Fruit fly (Drosophila melanogaster) whole organism, embryonic: ENCODE results near the gene CG11898.

Source experiments
- ATbp ChIP-seq: fragments of 200-800 bp; sonication (Bioruptor generic); optimal IDR thresholded peaks from 2 replicates; lab custom pipeline; 2017; ENCODE audit warnings: missing biosample characterization, mild to moderate bottlenecking, missing genetic modification characterization, missing genetic modification reagents
- Abd-B ChIP-seq: fragments of 200-800 bp; sonication (Bioruptor generic); optimal IDR thresholded peaks from 2 replicates; lab custom pipeline; 2018; ENCODE audit warnings: missing biosample characterization, mild to moderate bottlenecking, missing genetic modification characterization, moderate library complexity
- Aef1 ChIP-seq: fragments of 200-800 bp; sonication (Bioruptor generic); IDR thresholded peaks from 3 replicates; pipeline ENCODE4 v1.3.6; 2022; ENCODE audit warnings: missing biosample characterization, missing genetic modification characterization
- C15 ChIP-seq: fragments of 200-800 bp; sonication (Bioruptor generic); IDR thresholded peaks from 3 replicates; pipeline ENCODE4 v1.3.6; 2022; ENCODE audit warnings: missing biosample characterization, missing genetic modification characterization
- CG10267 ChIP-seq: fragments of 200-800 bp; sonication (Bioruptor generic); optimal IDR thresholded peaks from 2 replicates; lab custom pipeline; 2018; ENCODE audit warnings: missing biosample characterization, mild to moderate bottlenecking, missing genetic modification characterization, moderate library complexity
- CG11504 ChIP-seq: fragments of 200-800 bp; sonication (Bioruptor generic); optimal IDR thresholded peaks from 3 replicates; lab custom pipeline; 2019; ENCODE audit warnings: missing biosample characterization, mild to moderate bottlenecking, missing genetic modification characterization, moderate library complexity
- CG12071 ChIP-seq: fragments of 200-800 bp; sonication (Bioruptor generic); optimal IDR thresholded peaks from 3 replicates; lab custom pipeline; 2018; ENCODE audit warnings: missing biosample characterization, mild to moderate bottlenecking, missing genetic modification characterization
- CG12299 ChIP-seq: fragments of 200-800 bp; sonication (Bioruptor generic); optimal IDR thresholded peaks from 2 replicates; lab custom pipeline; 2018; ENCODE audit warnings: missing biosample characterization, mild to moderate bottlenecking, missing genetic modification characterization
- CG14050 ChIP-seq: fragments of 200-800 bp; sonication (Bioruptor generic); IDR thresholded peaks from 3 replicates; pipeline ENCODE4 v1.3.6; 2022; ENCODE audit warnings: missing biosample characterization, missing genetic modification characterization
- CG2889 ChIP-seq: fragments of 200-800 bp; sonication (Bioruptor generic); IDR thresholded peaks from 3 replicates; pipeline ENCODE4 v1.3.6; 2022; ENCODE audit warnings: missing biosample characterization, missing genetic modification characterization
- CG30431 ChIP-seq: fragments of 200-800 bp; sonication (Bioruptor generic); optimal IDR thresholded peaks from 2 replicates; lab custom pipeline; 2017; ENCODE audit warnings: missing biosample characterization, missing genetic modification characterization
- CG3407 ChIP-seq: fragments of 200-800 bp; sonication (Bioruptor generic); optimal IDR thresholded peaks from 2 replicates; lab custom pipeline; 2018; ENCODE audit warnings: missing biosample characterization, mild to moderate bottlenecking, missing genetic modification characterization
- CG3995 ChIP-seq: fragments of 200-800 bp; sonication (Bioruptor generic); optimal IDR thresholded peaks from 3 replicates; lab custom pipeline; 2016; ENCODE audit warnings: missing biosample characterization, missing genetic modification characterization
- CG6854 ChIP-seq: fragments of 200-800 bp; sonication (Bioruptor generic); optimal IDR thresholded peaks from 3 replicates; lab custom pipeline; 2017; ENCODE audit warnings: missing biosample characterization, mild to moderate bottlenecking, missing genetic modification characterization
- CTCF ChIP-seq: fragments of 200-800 bp; sonication (Bioruptor generic); optimal IDR thresholded peaks from 2 replicates; lab custom pipeline; 2017; ENCODE audit warnings: missing biosample characterization, mild to moderate bottlenecking, missing genetic modification characterization, moderate library complexity
- Dip2 ChIP-seq: fragments of 200-800 bp; sonication (Bioruptor generic); IDR thresholded peaks from 2 replicates; pipeline ENCODE4 v1.3.6; 2022; ENCODE audit warnings: missing biosample characterization, missing genetic modification characterization
- Fer2 ChIP-seq: fragments of 200-800 bp; sonication (Bioruptor generic); optimal IDR thresholded peaks from 2 replicates; lab custom pipeline; 2018; ENCODE audit warnings: missing biosample characterization, mild to moderate bottlenecking, missing genetic modification characterization, moderate library complexity
- Gsc ChIP-seq: fragments of 200-800 bp; sonication (Bioruptor generic); IDR thresholded peaks from 2 replicates; pipeline ENCODE4 v1.3.6; 2022; ENCODE audit warnings: missing biosample characterization, missing genetic modification characterization
- HLH3B ChIP-seq: fragments of 200-800 bp; sonication (Bioruptor generic); IDR thresholded peaks from 2 replicates; pipeline ENCODE4 v1.3.6; 2022; ENCODE audit warnings: missing biosample characterization, missing genetic modification characterization
- MESR4 ChIP-seq: fragments of 200-800 bp; sonication (Bioruptor generic); optimal IDR thresholded peaks from 2 replicates; lab custom pipeline; 2018; ENCODE audit warnings: missing biosample characterization, mild to moderate bottlenecking, missing genetic modification characterization, moderate library complexity
- Max ChIP-seq: fragments of 200-800 bp; sonication (Bioruptor generic); optimal IDR thresholded peaks from 2 replicates; lab custom pipeline; 2016; ENCODE audit warnings: missing biosample characterization, mild to moderate bottlenecking, missing genetic modification characterization
- Mrtf ChIP-seq: fragments of 200-800 bp; sonication (Bioruptor generic); IDR thresholded peaks from 3 replicates; pipeline ENCODE4 v1.3.6; 2022; ENCODE audit warnings: missing biosample characterization, missing genetic modification characterization
- PHDP ChIP-seq: fragments of 200-800 bp; sonication (Bioruptor generic); optimal IDR thresholded peaks from 3 replicates; lab custom pipeline; 2018; ENCODE audit warnings: missing biosample characterization, mild to moderate bottlenecking, missing genetic modification characterization, moderate library complexity
- Six4 ChIP-seq: fragments of 200-800 bp; sonication (Bioruptor generic); optimal IDR thresholded peaks from 2 replicates; lab custom pipeline; 2016; ENCODE audit warnings: missing biosample characterization, missing genetic modification characterization
- Sox100B ChIP-seq: fragments of 200-800 bp; sonication (Bioruptor generic); optimal IDR thresholded peaks from 3 replicates; lab custom pipeline; 2018; ENCODE audit warnings: missing biosample characterization, mild to moderate bottlenecking, missing genetic modification characterization
- Usf ChIP-seq: fragments of 200-800 bp; sonication (Bioruptor generic); optimal IDR thresholded peaks from 2 replicates; lab custom pipeline; 2017; ENCODE audit warnings: missing genotype, missing biosample characterization, missing genetic modification characterization
- ab ChIP-seq: fragments of 200-800 bp; sonication (Bioruptor generic); optimal IDR thresholded peaks from 2 replicates; lab custom pipeline; 2016; ENCODE audit warnings: missing biosample characterization, missing genetic modification characterization
- ap ChIP-seq: fragments of 200-800 bp; sonication (Bioruptor generic); IDR thresholded peaks from 2 replicates; pipeline ENCODE4 v1.3.6; 2022; ENCODE audit warnings: missing biosample characterization, missing genetic modification characterization
- ara ChIP-seq: fragments of 200-800 bp; sonication (Bioruptor generic); IDR thresholded peaks from 2 replicates; pipeline ENCODE4 v1.3.6; 2022; ENCODE audit warnings: missing biosample characterization, missing genetic modification characterization
- ato ChIP-seq: fragments of 200-800 bp; sonication (Bioruptor generic); IDR thresholded peaks from 2 replicates; pipeline ENCODE4 v1.3.6; 2022; ENCODE audit warnings: missing biosample characterization, missing genetic modification characterization; ENCODE audit not compliant: partially characterized antibody
- bbx ChIP-seq: fragments of 200-800 bp; sonication (Bioruptor generic); IDR thresholded peaks from 2 replicates; pipeline ENCODE4 v1.3.6; 2022; ENCODE audit warnings: missing biosample characterization, missing genetic modification characterization; ENCODE audit not compliant: partially characterized antibody
- ci ChIP-seq: fragments of 200-800 bp; sonication (Bioruptor generic); IDR thresholded peaks from 3 replicates; pipeline ENCODE4 v1.3.6; 2022; ENCODE audit warnings: missing biosample characterization, missing genetic modification characterization
- fd96Cb ChIP-seq: fragments of 200-800 bp; sonication (Bioruptor generic); optimal IDR thresholded peaks from 2 replicates; lab custom pipeline; 2018; ENCODE audit warnings: missing biosample characterization, mild to moderate bottlenecking, missing genetic modification characterization, moderate library complexity
- fru ChIP-seq: fragments of >200 bp; optimal IDR thresholded peaks from 2 replicates; lab custom pipeline; 2017
- gce ChIP-seq: fragments of 200-800 bp; sonication (Bioruptor generic); IDR thresholded peaks from 3 replicates; pipeline ENCODE4 v1.3.6; 2022; ENCODE audit warnings: missing biosample characterization, missing genetic modification characterization
- grn ChIP-seq: fragments of 200-800 bp; sonication (Bioruptor generic); optimal IDR thresholded peaks from 3 replicates; lab custom pipeline; 2017; ENCODE audit warnings: missing biosample characterization, missing genetic modification characterization
- insv ChIP-seq, 2 experiments: fragments of 200-800 bp; sonication (Bioruptor generic); optimal IDR thresholded peaks; 3 replicates each; lab custom pipeline; 2016 to 2018; ENCODE audit warnings: missing biosample characterization in 2 of 2, missing genetic modification characterization in 2 of 2
- lmd ChIP-seq: fragments of 200-800 bp; sonication (Bioruptor generic); IDR thresholded peaks from 2 replicates; pipeline ENCODE4 v1.3.6; 2022; ENCODE audit warnings: missing biosample characterization, missing genetic modification characterization
- lola ChIP-seq, 3 experiments: fragments of >200 bp in 2 of 3; fragments of 200-800 bp in 1 of 3; sonication (Bioruptor generic) in 1 of 3; optimal IDR thresholded peaks; 2 replicates each; lab custom pipeline; 2017 to 2019; ENCODE audit warnings: missing biosample characterization in 3 of 3, missing genetic modification characterization in 3 of 3, mild to moderate bottlenecking in 1 of 3, moderate library complexity in 1 of 3
- mld ChIP-seq: fragments of 200-800 bp; sonication (Bioruptor generic); IDR thresholded peaks from 3 replicates; pipeline ENCODE4 v1.3.6; 2022; ENCODE audit warnings: missing biosample characterization, missing genetic modification characterization; ENCODE audit not compliant: partially characterized antibody
- nmo ChIP-seq: fragments of 200-800 bp; sonication (Bioruptor generic); optimal IDR thresholded peaks from 2 replicates; lab custom pipeline; 2018; ENCODE audit warnings: missing biosample characterization, mild to moderate bottlenecking, missing genetic modification characterization, moderate library complexity
- prd ChIP-seq, 3 experiments: fragments of >200 bp in 2 of 3; fragments of 200-800 bp in 1 of 3; sonication (Bioruptor generic) in 1 of 3; optimal IDR thresholded peaks in 2 of 3; IDR thresholded peaks in 1 of 3; 2 replicates in 2 of 3; 3 replicates in 1 of 3; pipeline versions ENCODE4 v1.3.6 to Lab custom; 2017 to 2022; ENCODE audit warnings: missing biosample characterization in 1 of 3, missing genetic modification characterization in 1 of 3
- run ChIP-seq: fragments of 200-800 bp; sonication (Bioruptor generic); optimal IDR thresholded peaks from 3 replicates; lab custom pipeline; 2018; ENCODE audit warnings: missing biosample characterization, mild to moderate bottlenecking, missing genetic modification characterization
- sc ChIP-seq, 3 experiments: fragments of >200 bp in 2 of 3; fragments of 200-800 bp in 1 of 3; sonication (Bioruptor generic) in 1 of 3; optimal IDR thresholded peaks; 2 replicates in 2 of 3; 3 replicates in 1 of 3; lab custom pipeline; 2017; ENCODE audit warnings: mild to moderate bottlenecking in 1 of 3, missing biosample characterization in 1 of 3, missing genetic modification characterization in 1 of 3, missing genetic modification reagents in 1 of 3
- stc ChIP-seq: fragments of 200-800 bp; sonication (Bioruptor generic); IDR thresholded peaks from 2 replicates; pipeline ENCODE4 v1.3.6; 2022; ENCODE audit warnings: missing biosample characterization, missing genetic modification characterization
- toy ChIP-seq: fragments of 200-800 bp; sonication (Bioruptor generic); IDR thresholded peaks from 2 replicates; pipeline ENCODE4 v1.3.6; 2022; ENCODE audit warnings: missing biosample characterization, missing genetic modification characterization
- trh ChIP-seq: fragments of 200-800 bp; sonication (Bioruptor generic); optimal IDR thresholded peaks from 2 replicates; lab custom pipeline; 2016; ENCODE audit warnings: missing biosample characterization, missing genetic modification characterization
- ttk ChIP-seq: fragments of 200-800 bp; sonication (Bioruptor generic); IDR thresholded peaks from 2 replicates; pipeline ENCODE4 v2.1.2; 2022; ENCODE audit warnings: missing biosample characterization, missing genetic modification characterization
- zen ChIP-seq: fragments of 200-800 bp; sonication (Bioruptor generic); optimal IDR thresholded peaks from 3 replicates; lab custom pipeline; 2018; ENCODE audit warnings: missing biosample characterization, mild to moderate bottlenecking, missing genetic modification characterization, moderate library complexity

The CG11898 gene

DNA sequence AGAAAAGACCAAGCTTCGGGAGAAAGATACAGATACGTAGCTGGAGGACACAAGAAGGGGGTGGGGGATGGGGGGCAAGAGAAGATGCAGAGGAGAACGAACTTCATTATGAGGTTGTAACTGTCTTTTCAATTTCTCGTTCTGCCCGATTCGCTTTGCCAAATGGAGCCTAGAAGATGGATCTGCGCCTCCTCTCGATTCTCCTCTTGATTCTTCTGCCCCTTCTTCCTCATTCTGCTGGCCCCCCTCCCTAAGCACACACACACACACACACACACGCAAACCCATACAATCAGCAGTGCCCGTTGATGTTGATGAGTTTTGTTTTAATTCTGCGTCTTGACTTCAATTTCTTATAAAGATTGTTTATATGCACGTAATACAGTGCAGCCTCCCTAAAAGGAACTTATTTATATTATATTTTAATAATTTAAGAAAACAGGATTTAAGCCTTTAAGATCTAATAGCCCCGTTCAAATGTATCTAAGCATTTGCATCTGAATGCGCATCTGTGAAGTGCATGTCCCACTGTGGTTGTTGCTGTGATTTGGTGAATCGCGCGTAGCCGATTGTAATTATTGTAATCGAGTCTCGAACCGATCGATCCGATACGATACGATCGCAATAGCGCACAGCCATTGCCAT, 41.7 kb downstream of the CG11898 start (continued):
- TF ChIP-seq PHDP (tag; lab: Kevin White, UChicago) (peak; percentile 60), lmd (GFP tag; lab: Robert Waterston, UW) (peak; percentile 78), CG11504 (peak; percentile 80), Aef1 (GFP tag; lab: Robert Waterston, UW) (peak; percentile 76), Abd-B (GFP tag; lab: Kevin White, UChicago) (peak; percentile 75), zen (tag; lab: Kevin White, UChicago) (peak; percentile 3), fd96Cb (tag; lab: Kevin White, UChicago) (peak; percentile 60), Sox100B (GFP tag; lab: Kevin White, UChicago) (peak; percentile 57), CG10267 (tag; lab: Kevin White, UChicago) (peak; percentile 43), CG14050 (peak; percentile 69), CG12299 (tag; lab: Kevin White, UChicago) (peak; percentile 35), gce (GFP tag; lab: Robert Waterston, UW) (0 out of 3 replicates have a peak, but pooled peaks have one; percentile 51), bbx (no peak), ato (GFP tag; lab: Robert Waterston, UW) (no peak), CG30431 (GFP tag; lab: Kevin White, UChicago) (peak; percentile 47), ap (GFP tag; lab: Robert Waterston, UW) (no peak), ATbp (GFP tag; lab: Kevin White, UChicago) (peak; percentile 39), Dip2 (GFP tag; lab: Robert Waterston, UW) (no peak), sc (optimal IDR thresholded peaks at IDR 0.05; lab: Kevin White, UChicago) (no peak), sc (GFP tag; optimal IDR thresholded peaks at IDR 0.05; lab: Kevin White, UChicago) (no peak), Six4 (GFP tag; lab: Kevin White, UChicago) (peak; percentile 11), C15 (GFP tag; lab: Robert Waterston, UW) (peak; percentile 14; the same call in 1 of the 3 replicates), insv (GFP tag; optimal IDR thresholded peaks at IDR 0.05; lab: Kevin White, UChicago) (no peak), Fer2 (tag; lab: Kevin White, UChicago) (peak; percentile 22), CG2889 (peak; percentile 24; the same call in 1 of the 3 replicates), prd (optimal IDR thresholded peaks at IDR 0.05; lab: Kevin White, UChicago) (no peak), prd (GFP tag; IDR thresholded peaks at IDR 0.05; lab: Robert Waterston, UW) (peak; percentile 77), CTCF (peak; percentile 3), CG3407 (GFP tag; lab: Kevin White, UChicago) (peak; percentile 5), Usf (peak; percentile 26), grn (GFP tag; lab: Kevin White, UChicago) (peak; percentile 2), ara (GFP tag; lab: Robert Waterston, UW) (peak; percentile 69), ci (GFP tag; lab: Robert Waterston, UW) (peak; percentile 77), HLH3B (GFP tag; lab: Robert Waterston, UW) (peak; percentile 73; the same call in 1 of the 2 replicates), fru (lab: Kevin White, UChicago) (no peak), ttk (GFP tag; lab: Robert Waterston, UW) (peak; percentile 60), toy (GFP tag; lab: Robert Waterston, UW) (no peak), run (tag; lab: Kevin White, UChicago) (no peak), CG3995 (no peak), Gsc (0 out of 2 replicates have a peak, but pooled peaks have one; percentile 12), CG12071 (GFP tag; lab: Kevin White, UChicago) (peak; percentile 40), Max (peak; percentile 0), mld (GFP tag; lab: Robert Waterston, UW) (no peak), trh (no peak), ab (GFP tag; lab: Kevin White, UChicago) (no peak), MESR4 (GFP tag; lab: Kevin White, UChicago) (no peak), lola (GFP tag; optimal IDR thresholded peaks at IDR 0.05; lab: Kevin White, UChicago) (peak in 1 of 3 experiments; percentile 14), CG6854 (peak; percentile 24), stc (GFP tag; lab: Robert Waterston, UW) (peak; percentile 57), nmo (peak; percentile 64), Mrtf (GFP tag; lab: Robert Waterston, UW) (peak; percentile 78)
